Fruit fly (Drosophila melanogaster) whole organism, embryonic: Measurements from ENCODE around the gene Lerp.

Experiments
- B-H1 ChIP-seq: fragments of 200-800 bp; sonication (Bioruptor generic); IDR thresholded peaks from 3 replicates; pipeline ENCODE4 v1.3.6; 2022; ENCODE audit warnings: missing biosample characterization, missing genetic modification characterization
- CG10321 ChIP-seq: fragments of 200-800 bp; sonication (Bioruptor generic); IDR thresholded peaks from 2 replicates; pipeline ENCODE4 v1.3.6; 2022; ENCODE audit warnings: missing biosample characterization, missing genetic modification characterization
- CG10979 ChIP-seq: fragments of 200-800 bp; sonication (Bioruptor generic); optimal IDR thresholded peaks from 2 replicates; lab custom pipeline; 2018; ENCODE audit warnings: missing biosample characterization, mild to moderate bottlenecking, missing genetic modification characterization, moderate library complexity
- CG12155 ChIP-seq: fragments of 200-800 bp; sonication (Bioruptor generic); optimal IDR thresholded peaks from 3 replicates; lab custom pipeline; 2016; ENCODE audit warnings: missing biosample characterization, missing genetic modification characterization
- CG12219 ChIP-seq: fragments of 200-800 bp; sonication (Bioruptor generic); optimal IDR thresholded peaks from 3 replicates; lab custom pipeline; 2018; ENCODE audit warnings: missing biosample characterization, mild to moderate bottlenecking, missing genetic modification characterization
- CG12299 ChIP-seq: fragments of 200-800 bp; sonication (Bioruptor generic); optimal IDR thresholded peaks from 2 replicates; lab custom pipeline; 2018; ENCODE audit warnings: missing biosample characterization, mild to moderate bottlenecking, missing genetic modification characterization
- CG12769 ChIP-seq: fragments of 200-800 bp; sonication (Bioruptor generic); optimal IDR thresholded peaks from 2 replicates; lab custom pipeline; 2019; ENCODE audit warnings: missing biosample characterization, mild to moderate bottlenecking, missing genetic modification characterization, moderate library complexity
- CG13624 ChIP-seq: fragments of 200-800 bp; sonication (Bioruptor generic); optimal IDR thresholded peaks from 2 replicates; lab custom pipeline; 2016; ENCODE audit warnings: missing biosample characterization, missing genetic modification characterization
- CG13775 ChIP-seq: fragments of 200-800 bp; sonication (Bioruptor generic); optimal IDR thresholded peaks from 3 replicates; lab custom pipeline; 2017; ENCODE audit warnings: missing biosample characterization, mild to moderate bottlenecking, missing genetic modification characterization
- CG13894 ChIP-seq: fragments of 200-800 bp; sonication (Bioruptor generic); optimal IDR thresholded peaks from 3 replicates; lab custom pipeline; 2018; ENCODE audit warnings: missing biosample characterization, mild to moderate bottlenecking, missing genetic modification characterization, moderate library complexity
- CG14441 ChIP-seq: fragments of 200-800 bp; sonication (Bioruptor generic); IDR thresholded peaks from 2 replicates; pipeline ENCODE4 v1.3.6; 2022; ENCODE audit warnings: missing biosample characterization, missing genetic modification characterization
- CG15011 ChIP-seq: fragments of 200-800 bp; sonication (Bioruptor generic); optimal IDR thresholded peaks from 3 replicates; lab custom pipeline; 2018; ENCODE audit warnings: missing biosample characterization, mild to moderate bottlenecking, missing genetic modification characterization
- CG15269 ChIP-seq: fragments of 200-800 bp; sonication (Bioruptor generic); optimal IDR thresholded peaks from 2 replicates; lab custom pipeline; 2018; ENCODE audit warnings: missing biosample characterization, mild to moderate bottlenecking, missing genetic modification characterization, moderate library complexity
- CG16779 ChIP-seq: fragments of 200-800 bp; sonication (Bioruptor generic); IDR thresholded peaks from 2 replicates; pipeline ENCODE4 v1.3.6; 2022; ENCODE audit warnings: missing biosample characterization, missing genetic modification characterization
- CG17328 ChIP-seq: fragments of 200-800 bp; sonication (Bioruptor generic); IDR thresholded peaks from 2 replicates; pipeline ENCODE4 v1.3.6; 2022; ENCODE audit warnings: missing biosample characterization, missing genetic modification characterization
- CG17359 ChIP-seq: fragments of 200-800 bp; sonication (Bioruptor generic); optimal IDR thresholded peaks from 3 replicates; lab custom pipeline; 2018; ENCODE audit warnings: missing biosample characterization, mild to moderate bottlenecking, missing genetic modification characterization, moderate library complexity
- CG17385 ChIP-seq: fragments of 200-800 bp; sonication (Bioruptor generic); optimal IDR thresholded peaks from 3 replicates; lab custom pipeline; 2018; ENCODE audit warnings: missing biosample characterization, mild to moderate bottlenecking, missing genetic modification characterization
- CG1832 ChIP-seq: fragments of 200-800 bp; sonication (Bioruptor generic); optimal IDR thresholded peaks from 2 replicates; lab custom pipeline; 2017; ENCODE audit warnings: missing biosample characterization, mild to moderate bottlenecking, missing genetic modification characterization, inconsistent platforms
- CG2199 ChIP-seq: fragments of 200-800 bp; sonication (Bioruptor generic); IDR thresholded peaks from 3 replicates; pipeline ENCODE4 v1.3.6; 2022; ENCODE audit warnings: missing biosample characterization, missing genetic modification characterization
- CG30403 ChIP-seq: fragments of 200-800 bp; sonication (Bioruptor generic); optimal IDR thresholded peaks from 3 replicates; lab custom pipeline; 2016; ENCODE audit warnings: missing biosample characterization, missing genetic modification characterization
- CG31388 ChIP-seq: fragments of 200-800 bp; sonication (Bioruptor generic); optimal IDR thresholded peaks from 2 replicates; lab custom pipeline; 2016; ENCODE audit warnings: missing biosample characterization, missing genetic modification characterization
- CG42726 ChIP-seq: fragments of 200-800 bp; sonication (Bioruptor generic); IDR thresholded peaks from 2 replicates; pipeline ENCODE4 v1.3.6; 2022; ENCODE audit warnings: missing biosample characterization, missing genetic modification characterization; ENCODE audit not compliant: partially characterized antibody
- CG6689 ChIP-seq: fragments of 200-800 bp; sonication (Bioruptor generic); IDR thresholded peaks from 2 replicates; pipeline ENCODE4 v1.3.6; 2022; ENCODE audit warnings: missing biosample characterization, missing genetic modification characterization
- CG6813 ChIP-seq: fragments of 200-800 bp; sonication (Bioruptor generic); optimal IDR thresholded peaks from 2 replicates; lab custom pipeline; 2017; ENCODE audit warnings: missing biosample characterization, missing genetic modification characterization, mild to moderate bottlenecking, moderate library complexity, missing genetic modification reagents
- CG9797 ChIP-seq: fragments of 200-800 bp; sonication (Bioruptor generic); optimal IDR thresholded peaks from 3 replicates; lab custom pipeline; 2018; ENCODE audit warnings: missing biosample characterization, mild to moderate bottlenecking, missing genetic modification characterization
- Dbx ChIP-seq: fragments of 200-800 bp; sonication (Bioruptor generic); IDR thresholded peaks from 3 replicates; pipeline ENCODE4 v1.3.6; 2022; ENCODE audit warnings: missing biosample characterization, missing genetic modification characterization
- E2f2 ChIP-seq: fragments of 200-800 bp; sonication (Bioruptor generic); IDR thresholded peaks from 2 replicates; pipeline ENCODE4 v1.3.6; 2022; ENCODE audit warnings: missing biosample characterization, missing genetic modification characterization
- H15 ChIP-seq: fragments of 200-800 bp; sonication (Bioruptor generic); IDR thresholded peaks from 3 replicates; pipeline ENCODE4 v1.3.6; 2022; ENCODE audit warnings: missing biosample characterization, missing genetic modification characterization
- Hey ChIP-seq: fragments of 200-800 bp; sonication (Bioruptor generic); optimal IDR thresholded peaks from 3 replicates; lab custom pipeline; 2018; ENCODE audit warnings: missing biosample characterization, mild to moderate bottlenecking, missing genetic modification characterization
- Hr51 ChIP-seq, 2 experiments: fragments of 200-800 bp; sonication (Bioruptor generic); optimal IDR thresholded peaks; 2 replicates in 1 of 2; 3 replicates in 1 of 2; lab custom pipeline; 2016 to 2018; ENCODE audit warnings: missing biosample characterization in 2 of 2, missing genetic modification characterization in 2 of 2, mild to moderate bottlenecking in 1 of 2, moderate library complexity in 1 of 2
- Hsf ChIP-seq: fragments of 200-800 bp; sonication (Bioruptor generic); optimal IDR thresholded peaks from 3 replicates; lab custom pipeline; 2016; ENCODE audit warnings: missing biosample characterization, missing genetic modification characterization
- Kr ChIP-seq: fragments of 200-800 bp; sonication (Bioruptor generic); optimal IDR thresholded peaks from 2 replicates; lab custom pipeline; 2017; ENCODE audit warnings: missing biosample characterization, mild to moderate bottlenecking, missing genetic modification characterization
- Meics ChIP-seq: fragments of 200-800 bp; sonication (Bioruptor generic); optimal IDR thresholded peaks from 2 replicates; lab custom pipeline; 2017; ENCODE audit warnings: missing biosample characterization, mild to moderate bottlenecking, missing genetic modification characterization
- PHDP ChIP-seq: fragments of 200-800 bp; sonication (Bioruptor generic); optimal IDR thresholded peaks from 3 replicates; lab custom pipeline; 2018; ENCODE audit warnings: missing biosample characterization, mild to moderate bottlenecking, missing genetic modification characterization, moderate library complexity
- Rfx ChIP-seq: fragments of 200-800 bp; sonication (Bioruptor generic); IDR thresholded peaks from 2 replicates; pipeline ENCODE4 v1.3.6; 2022; ENCODE audit warnings: missing biosample characterization, missing genetic modification characterization
- TFAM ChIP-seq: fragments of 200-800 bp; sonication (Bioruptor generic); optimal IDR thresholded peaks from 2 replicates; lab custom pipeline; 2017; ENCODE audit warnings: missing biosample characterization, missing genetic modification characterization, inconsistent platforms
- Xbp1 ChIP-seq: fragments of 200-800 bp; sonication (Bioruptor generic); optimal IDR thresholded peaks from 3 replicates; lab custom pipeline; 2016; ENCODE audit warnings: missing biosample characterization, mild to moderate bottlenecking, missing genetic modification characterization
- ap ChIP-seq: fragments of 200-800 bp; sonication (Bioruptor generic); IDR thresholded peaks from 2 replicates; pipeline ENCODE4 v1.3.6; 2022; ENCODE audit warnings: missing biosample characterization, missing genetic modification characterization
- bowl ChIP-seq: fragments of 200-800 bp; sonication (Bioruptor generic); IDR thresholded peaks from 2 replicates; pipeline ENCODE4 v1.3.6; 2022; ENCODE audit warnings: missing biosample characterization, missing genetic modification characterization
- crp ChIP-seq, 2 experiments: fragments of 200-800 bp; sonication (Bioruptor generic); optimal IDR thresholded peaks; 2 replicates in 1 of 2; 3 replicates in 1 of 2; lab custom pipeline; 2017; ENCODE audit warnings: missing biosample characterization in 2 of 2, missing genetic modification characterization in 2 of 2, mild to moderate bottlenecking in 1 of 2, moderate library complexity in 1 of 2
- da ChIP-seq: fragments of 200-800 bp; sonication (Bioruptor generic); optimal IDR thresholded peaks from 2 replicates; lab custom pipeline; 2016; ENCODE audit warnings: missing biosample characterization, missing genetic modification characterization
- fd102C ChIP-seq: fragments of 200-800 bp; sonication (Bioruptor generic); optimal IDR thresholded peaks from 2 replicates; lab custom pipeline; 2018; ENCODE audit warnings: missing biosample characterization, mild to moderate bottlenecking, missing genetic modification characterization, moderate library complexity
- gro ChIP-seq: fragments of 200-800 bp; sonication (Bioruptor generic); optimal IDR thresholded peaks from 2 replicates; lab custom pipeline; 2016; ENCODE audit warnings: missing biosample characterization, missing genetic modification characterization
- jumu ChIP-seq: fragments of 200-800 bp; sonication (Bioruptor generic); optimal IDR thresholded peaks from 3 replicates; lab custom pipeline; 2016; ENCODE audit warnings: missing biosample characterization, missing genetic modification characterization
- lmd ChIP-seq: fragments of 200-800 bp; sonication (Bioruptor generic); IDR thresholded peaks from 2 replicates; pipeline ENCODE4 v1.3.6; 2022; ENCODE audit warnings: missing biosample characterization, missing genetic modification characterization
- otp ChIP-seq: fragments of 200-800 bp; sonication (Bioruptor generic); IDR thresholded peaks from 3 replicates; pipeline ENCODE4, ENCODE4 v1.3.6; 2022; ENCODE audit warnings: missing biosample characterization, missing genetic modification characterization
- sens ChIP-seq: fragments of 200-800 bp; sonication (Bioruptor generic); peaks from one replicate; lab custom pipeline; 2016; ENCODE audit warnings: missing biosample characterization, missing genetic modification characterization
- sisA ChIP-seq: fragments of 200-800 bp; sonication (Bioruptor generic); IDR thresholded peaks from 2 replicates; pipeline ENCODE4 v1.3.6; 2022; ENCODE audit warnings: missing biosample characterization, missing genetic modification characterization
- sqz ChIP-seq: fragments of 200-800 bp; sonication (Bioruptor generic); optimal IDR thresholded peaks from 3 replicates; lab custom pipeline; 2018; ENCODE audit warnings: missing biosample characterization, mild to moderate bottlenecking, missing genetic modification characterization
- tio ChIP-seq: fragments of 200-800 bp; sonication (Bioruptor generic); optimal IDR thresholded peaks from 2 replicates; lab custom pipeline; 2017; ENCODE audit warnings: missing biosample characterization, missing genetic modification characterization, inconsistent platforms

The Lerp gene

dm6 chr3R:26888086-26888724 is 25.3 kb upstream of the Lerp start (continued):
- peak; percentile 24 for TF ChIP-seq jumu
- 0 out of 3 replicates have a peak, but pooled peaks have one; percentile 21 for TF ChIP-seq B-H1 (GFP tag; lab: Robert Waterston, UW)
- peak; percentile 82 for TF ChIP-seq CG10321
- TF ChIP-seq Kr (GFP tag; lab: Kevin White, UChicago) = no peak
- no peak for TF ChIP-seq CG1832 (GFP tag; lab: Kevin White, UChicago)
- no peak for TF ChIP-seq sisA
- TF ChIP-seq lmd (GFP tag; lab: Robert Waterston, UW) = peak; percentile 55
- peak; percentile 77 for TF ChIP-seq CG15269 (tag; lab: Kevin White, UChicago)
- TF ChIP-seq sqz (GFP tag; lab: Kevin White, UChicago) = no peak
- no peak for TF ChIP-seq CG42726
- TF ChIP-seq CG16779 = no peak
- TF ChIP-seq Rfx = peak; percentile 48; the same call in 1 of the 2 replicates
- TF ChIP-seq E2f2 (GFP tag; lab: Robert Waterston, UW) = 0 out of 2 replicates have a peak, but pooled peaks have one; percentile 21
- TF ChIP-seq Dbx (GFP tag; lab: Robert Waterston, UW) = no peak
- peak; percentile 55; the same call in 1 of the 2 replicates for TF ChIP-seq CG6689
- no peak for TF ChIP-seq da (GFP tag; lab: Kevin White, UChicago)
- TF ChIP-seq Hr51 (GFP tag; optimal IDR thresholded peaks at IDR 0.05; lab: Kevin White, UChicago) = peak; percentile 1 to 66
- TF ChIP-seq sens (GFP tag; lab: Kevin White, UChicago) = peak; percentile 83
- peak; percentile 51 for TF ChIP-seq Xbp1 (GFP tag; lab: Kevin White, UChicago)
- TF ChIP-seq CG17385 (GFP tag; lab: Kevin White, UChicago) = peak; percentile 55
- TF ChIP-seq fd102C (GFP tag; lab: Kevin White, UChicago) = no peak
- peak; percentile 17 for TF ChIP-seq CG12155 (GFP tag; lab: Kevin White, UChicago)
- TF ChIP-seq CG12219 (GFP tag; lab: Kevin White, UChicago) = peak; percentile 50
- no peak for TF ChIP-seq CG31388
- peak; percentile 63 for TF ChIP-seq CG30403 (GFP tag; lab: Kevin White, UChicago)
- peak; percentile 54 for TF ChIP-seq PHDP (tag; lab: Kevin White, UChicago)
- TF ChIP-seq otp (GFP tag; lab: Robert Waterston, UW) = no peak
- TF ChIP-seq H15 (GFP tag; lab: Robert Waterston, UW) = no peak
- 0 out of 3 replicates have a peak, but pooled peaks have one; percentile 9 for TF ChIP-seq CG2199 (GFP tag; lab: Robert Waterston, UW)
- peak; percentile 65 for TF ChIP-seq CG13624 (GFP tag; lab: Kevin White, UChicago)
- peak; percentile 55 for TF ChIP-seq CG10979 (tag; lab: Kevin White, UChicago)
- no peak for TF ChIP-seq Hey (tag; lab: Kevin White, UChicago)
- no peak for TF ChIP-seq bowl (GFP tag; lab: Robert Waterston, UW)
- no peak for TF ChIP-seq tio (GFP tag; lab: Kevin White, UChicago)
- TF ChIP-seq CG13775 (GFP tag; lab: Kevin White, UChicago) = peak; percentile 20
- TF ChIP-seq CG17359 = peak; percentile 25
- TF ChIP-seq crp (GFP tag; optimal IDR thresholded peaks at IDR 0.05; lab: Kevin White, UChicago) = no peak
- TF ChIP-seq gro = peak; percentile 13
- peak; percentile 48 for TF ChIP-seq Hsf (GFP tag; lab: Kevin White, UChicago)
- 0 out of 2 replicates have a peak, but pooled peaks have one; percentile 31 for TF ChIP-seq CG17328
- TF ChIP-seq CG15011 (GFP tag; lab: Kevin White, UChicago) = peak; percentile 16
- no peak for TF ChIP-seq TFAM (GFP tag; lab: Kevin White, UChicago)
- TF ChIP-seq CG6813 (GFP tag; lab: Kevin White, UChicago) = peak; percentile 15
- no peak for TF ChIP-seq CG9797
- TF ChIP-seq CG13894 (tag; lab: Kevin White, UChicago) = peak; percentile 81
- peak; percentile 55; the same call in 1 of the 2 replicates for TF ChIP-seq CG14441 (GFP tag; lab: Robert Waterston, UW)
- peak; percentile 27 for TF ChIP-seq CG12769 (tag; lab: Kevin White, UChicago)
- peak; percentile 61 for TF ChIP-seq Meics (GFP tag; lab: Kevin White, UChicago)
- TF ChIP-seq CG12299 (tag; lab: Kevin White, UChicago) = peak; percentile 31
- no peak for TF ChIP-seq ap
